Worm (Caenorhabditis elegans): ENCODE results near the gene mig-22.

The mig-22 gene

ce11 chrIII:8794793-8795192, 27.7 kb upstream of the mig-22 start (continued):
- TF ChIP-seq pag-3 (tag; optimal IDR thresholded peaks at IDR 0.05; ENCODE audit: borderline replicate concordance, insufficient read depth) (no peak), elt-2 (tag; optimal IDR thresholded peaks at IDR 0.05) (peak; percentile 30), fkh-8 (tag; optimal IDR thresholded peaks at IDR 0.05) (no peak), ets-5 (GFP tag; IDR thresholded peaks at IDR 0.05) (no peak), lin-35 (GFP tag; optimal IDR thresholded peaks at IDR 0.05) (peak; percentile 62 to 78), dsc-1 (tag; optimal IDR thresholded peaks at IDR 0.05) (no peak), ceh-88 (GFP tag; IDR thresholded peaks at IDR 0.05) (peak; percentile 49; the same call in 1 of the 2 replicates), pqm-1 (tag; optimal IDR thresholded peaks at IDR 0.05) (no peak), nhr-237 (tag; optimal IDR thresholded peaks at IDR 0.05) (peak; percentile 68), nhr-11 (tag; optimal IDR thresholded peaks at IDR 0.05) (no peak), mdl-1 (tag; optimal IDR thresholded peaks at IDR 0.05) (peak in 1 of 2 experiments; percentile 90), nhr-90 (tag; optimal IDR thresholded peaks at IDR 0.05; ENCODE audit: poor library complexity) (peak; percentile 69), jun-1 (tag; optimal IDR thresholded peaks at IDR 0.05) (peak; percentile 69), elt-3 (tag; optimal IDR thresholded peaks at IDR 0.05) (peak in 3 of 6 experiments; percentile 58 to 87 (median 72)), rnt-1 (tag; optimal IDR thresholded peaks at IDR 0.05) (peak; percentile 38), nhr-47 (tag; optimal IDR thresholded peaks at IDR 0.05) (peak; percentile 51), unc-86 (tag; optimal IDR thresholded peaks at IDR 0.05) (no peak), swsn-7 (tag; optimal IDR thresholded peaks at IDR 0.05) (peak; percentile 71), skn-1 (tag; optimal IDR thresholded peaks at IDR 0.05) (peak; percentile 84), lin-14 (GFP tag; optimal IDR thresholded peaks at IDR 0.05) (peak; percentile 95), nhr-84 (tag; optimal IDR thresholded peaks at IDR 0.05) (no peak), mep-1 (tag; optimal IDR thresholded peaks at IDR 0.05) (peak; percentile 61), efl-1 (optimal IDR thresholded peaks at IDR 0.05) (peak; percentile 51 to 64), efl-1 (GFP tag; optimal IDR thresholded peaks at IDR 0.05 in 1 of 2) (peak in 1 of 2 experiments; percentile 3), dpl-1 (GFP tag; optimal IDR thresholded peaks at IDR 0.05) (peak; percentile 52 to 63 (median 61)), unc-130 (tag; optimal IDR thresholded peaks at IDR 0.05) (no peak), C34B4.2 (tag; optimal IDR thresholded peaks at IDR 0.05) (no peak), nhr-28 (tag; optimal IDR thresholded peaks at IDR 0.05) (no peak), snu-23 (GFP tag; optimal IDR thresholded peaks at IDR 0.05) (peak; percentile 81), lin-15B (tag; optimal IDR thresholded peaks at IDR 0.05) (no peak), ces-1 (GFP tag; optimal IDR thresholded peaks at IDR 0.05) (no peak), nhr-19 (GFP tag; conservative IDR thresholded peaks at IDR 0.05) (peak; percentile 74), nhr-76 (tag; optimal IDR thresholded peaks at IDR 0.05) (no peak), F16B12.6 (tag; optimal IDR thresholded peaks at IDR 0.05) (no peak), nhr-77 (tag; optimal IDR thresholded peaks at IDR 0.05) (peak; percentile 81), sup-37 (GFP tag; optimal IDR thresholded peaks at IDR 0.05) (peak; percentile 12), nhr-71 (tag; optimal IDR thresholded peaks at IDR 0.05) (peak; percentile 81), pax-3 (tag; optimal IDR thresholded peaks at IDR 0.05) (no peak), egl-13 (tag; optimal IDR thresholded peaks at IDR 0.05) (no peak), unc-30 (tag; optimal IDR thresholded peaks at IDR 0.05) (no peak), blmp-1 (tag; optimal IDR thresholded peaks at IDR 0.05) (peak; percentile 96), vab-15 (tag; optimal IDR thresholded peaks at IDR 0.05) (no peak), isw-1 (GFP tag; IDR thresholded peaks at IDR 0.05) (no peak), ztf-4 (tag; optimal IDR thresholded peaks at IDR 0.05) (peak; percentile 31), ceh-63 (GFP tag; optimal IDR thresholded peaks at IDR 0.05) (no peak), lsy-2 (tag; optimal IDR thresholded peaks at IDR 0.05) (peak; percentile 63 to 88), zip-4 (GFP tag; optimal IDR thresholded peaks at IDR 0.05) (no peak), nhr-12 (tag; optimal IDR thresholded peaks at IDR 0.05) (no peak), nhr-85 (tag) (peak; percentile 95), aly-2 (tag; optimal IDR thresholded peaks at IDR 0.05) (no peak), ztf-11 (tag; optimal IDR thresholded peaks at IDR 0.05) (no peak), ceh-90 (tag; optimal IDR thresholded peaks at IDR 0.05) (no peak), C16A3.4 (tag; optimal IDR thresholded peaks at IDR 0.05) (peak; percentile 41), hlh-4 (tag; optimal IDR thresholded peaks at IDR 0.05) (no peak)

All from whole organism, L1 larva.